Worm (Caenorhabditis elegans) whole organism, L1 larva: ENCODE measurements around the gene R10D12.1.

Experiments used
- Y116A8C.19 ChIP-seq: sonication (generic microtip); optimal IDR thresholded peaks from 2 replicates; lab custom pipeline; 2016; ENCODE audit warnings: missing compliant biosample characterization, missing genetic modification characterization, borderline replicate concordance
- egl-27 ChIP-seq, 2 experiments: fragments of 150-350 bp in 1 of 2; sonication (generic microtip); optimal IDR thresholded peaks; 3 replicates each; lab custom pipeline; 2017 to 2018; ENCODE audit warnings: missing biosample characterization in 2 of 2, missing genetic modification characterization in 2 of 2, missing genetic modification reagents in 2 of 2
- elt-3 ChIP-seq, 6 experiments: fragments of 150-350 bp in 1 of 6; sonication (generic microtip); optimal IDR thresholded peaks; 2 replicates each; lab custom pipeline; 2017 to 2018; ENCODE audit warnings: missing biosample characterization in 6 of 6, missing genetic modification characterization in 6 of 6, inconsistent platforms in 1 of 6
- fos-1 ChIP-seq: fragments of 150-350 bp; optimal IDR thresholded peaks from 2 replicates; lab custom pipeline; 2014; ENCODE audit warnings: missing biosample characterization, missing genetic modification characterization
- hlh-4 ChIP-seq: sonication (generic microtip); optimal IDR thresholded peaks from 2 replicates; lab custom pipeline; 2016; ENCODE audit warnings: mild to moderate bottlenecking, missing genetic modification characterization, missing compliant biosample characterization
- lin-39 ChIP-seq: fragments of 150-350 bp; optimal IDR thresholded peaks from 2 replicates; lab custom pipeline; 2014; ENCODE audit warnings: missing biosample characterization, missing genetic modification reagents, missing genetic modification characterization
- lsy-2 ChIP-seq, 2 experiments: fragments of 150-350 bp; optimal IDR thresholded peaks; 2 replicates each; lab custom pipeline; 2014; ENCODE audit warnings: missing biosample characterization in 2 of 2, missing genetic modification characterization in 2 of 2
- nhr-20 ChIP-seq: sonication (generic microtip); optimal IDR thresholded peaks from 2 replicates; lab custom pipeline; 2016; ENCODE audit warnings: mild to moderate bottlenecking, missing genetic modification characterization, missing compliant biosample characterization
- nhr-77 ChIP-seq: fragments of 150-350 bp; optimal IDR thresholded peaks from 2 replicates; lab custom pipeline; 2014; ENCODE audit warnings: missing biosample characterization, missing genetic modification characterization
- nhr-90 ChIP-seq: sonication (generic microtip); optimal IDR thresholded peaks from 2 replicates; lab custom pipeline; 2016; ENCODE audit warnings: mild to moderate bottlenecking, missing genetic modification characterization, missing compliant biosample characterization; ENCODE audit not compliant: poor library complexity
- unc-130 ChIP-seq: fragments of 150-350 bp; optimal IDR thresholded peaks from 2 replicates; lab custom pipeline; 2017; ENCODE audit warnings: missing biosample characterization, missing genetic modification characterization, inconsistent platforms
- zag-1 ChIP-seq: fragments of 150-350 bp; optimal IDR thresholded peaks from 2 replicates; lab custom pipeline; 2014; ENCODE audit warnings: missing biosample characterization, missing genetic modification characterization

- no peak for TF ChIP-seq fos-1 (tag; lab: Kevin White, UChicago)
- TF ChIP-seq nhr-77 (tag; lab: Kevin White, UChicago): no peak
- TF ChIP-seq nhr-20 (tag; lab: Kevin White, UChicago): no peak
- TF ChIP-seq hlh-4 (tag; lab: Kevin White, UChicago): no peak
- no peak for TF ChIP-seq unc-130 (tag; lab: Kevin White, UChicago)
- no peak for TF ChIP-seq lsy-2 (tag; optimal IDR thresholded peaks at IDR 0.05; lab: Kevin White, UChicago)
- no peak for TF ChIP-seq elt-3 (tag; optimal IDR thresholded peaks at IDR 0.05; lab: Kevin White, UChicago)
- TF ChIP-seq lin-39 (tag; lab: Kevin White, UChicago): no peak
- no peak for TF ChIP-seq egl-27 (tag; optimal IDR thresholded peaks at IDR 0.05; lab: Kevin White, UChicago)
- no peak for TF ChIP-seq nhr-90
- no peak for TF ChIP-seq zag-1 (tag; lab: Kevin White, UChicago)
- no peak for TF ChIP-seq Y116A8C.19 (tag; lab: Kevin White, UChicago)
These were observed 30.0 kb downstream of the R10D12.1 start, which contains the start of gene stdh-3 for ce11 chrV:13904446-13904845.
